Worm (Caenorhabditis elegans): ENCODE data around the gene gcy-9.

- TF ChIP-seq tbx-11 (GFP tag; IDR thresholded peaks at IDR 0.05) (no peak), ama-1 (optimal IDR thresholded peaks at IDR 0.05) (no peak), tra-4 (tag; optimal IDR thresholded peaks at IDR 0.05) (no peak), pes-1 (GFP tag; IDR thresholded peaks at IDR 0.05) (no peak), ceh-36 (tag; optimal IDR thresholded peaks at IDR 0.05) (no peak), B0310.2 (tag; optimal IDR thresholded peaks at IDR 0.05) (no peak)
Measured at ce11 chrX:11339375-11339924, 1.8 kb upstream of the gcy-9 start, which contains the start of gene aco-1.

Data from whole organism, early embryonic.